Worm (Caenorhabditis elegans) whole organism, young adult: ENCODE data around the gene C52E2.5.

Experiments used
- ama-1 ChIP-seq, 3 experiments: fragments of 150-350 bp in 1 of 3; sonication (generic microtip) in 2 of 3; optimal IDR thresholded peaks; 2 replicates each; lab custom pipeline; 2014 to 2018; ENCODE audit warnings: missing biosample characterization in 2 of 3, missing genetic modification characterization in 2 of 3, missing genetic modification reagents in 2 of 3
- ceh-91 ChIP-seq: fragments of 200-800 bp; sonication (Bioruptor generic); IDR thresholded peaks from 2 replicates; pipeline ENCODE4 v1.3.6; 2022; ENCODE audit warnings: missing genetic modification reagents, missing genetic modification characterization, missing compliant biosample characterization
- dpff-1 ChIP-seq: sonication (generic microtip); optimal IDR thresholded peaks from 2 replicates; lab custom pipeline; 2017; ENCODE audit warnings: mild to moderate bottlenecking, missing genetic modification characterization, missing compliant biosample characterization
- dpl-1 ChIP-seq: fragments of 150-350 bp; optimal IDR thresholded peaks from 2 replicates; lab custom pipeline; 2014; ENCODE audit warnings: missing biosample characterization, missing genetic modification reagents, missing genetic modification characterization
- nhr-90 ChIP-seq: sonication (generic microtip); optimal IDR thresholded peaks from 2 replicates; lab custom pipeline; 2016; ENCODE audit warnings: missing genotype, mild to moderate bottlenecking, missing genetic modification characterization, missing compliant biosample characterization

ce11 chrII:1852503-1852902, 9.8 kb upstream of the C52E2.5 start, which contains the start of gene C52E2.2:
- TF ChIP-seq ceh-91 (GFP tag; lab: Robert Waterston, UW) (no peak), dpl-1 (no peak), nhr-90 (tag; lab: Kevin White, UChicago) (no peak), dpff-1 (no peak), ama-1 (optimal IDR thresholded peaks at IDR 0.05; lab: Kevin White, UChicago) (no peak), ama-1 (GFP tag; optimal IDR thresholded peaks at IDR 0.05; lab: Kevin White, UChicago) (no peak)
